Worm (Caenorhabditis elegans) whole organism, midembryonic: ENCODE results near the gene Y38E10A.35.
"Not testable (repeated sequence)": the region's sequence is repeated elsewhere in the genome, so short reads cannot be mapped to it uniquely, and the experiment has no call there.

ENCODE experiments used
- T22C8.4 ChIP-seq: fragments of 200-800 bp; sonication (Bioruptor generic); IDR thresholded peaks from 2 replicates; pipeline ENCODE4 v1.3.6; 2022; ENCODE audit warnings: missing genetic modification characterization, missing compliant biosample characterization
- cog-1 ChIP-seq: sonication (generic microtip); optimal IDR thresholded peaks from 2 replicates; lab custom pipeline; 2016; ENCODE audit warnings: missing genetic modification characterization, missing compliant biosample characterization
- flt-1 ChIP-seq: fragments of 200-800 bp; sonication (Bioruptor generic); IDR thresholded peaks from 2 replicates; pipeline ENCODE4 v1.3.6; 2022; ENCODE audit warnings: missing genetic modification characterization, missing compliant biosample characterization
- klf-2 ChIP-seq: fragments of 200-800 bp; sonication (Bioruptor generic); conservative IDR thresholded peaks from 2 replicates; pipeline ENCODE4 v1.3.6; 2022; ENCODE audit warnings: missing genetic modification reagents, missing genetic modification characterization, missing compliant biosample characterization
- med-1 ChIP-seq: sonication (generic microtip); optimal IDR thresholded peaks from 2 replicates; lab custom pipeline; 2017; ENCODE audit warnings: missing genetic modification characterization, mild to moderate bottlenecking, missing compliant biosample characterization, antibody characterized with exemption, missing genetic modification reagents; ENCODE audit not compliant: insufficient read depth
- ref-1 ChIP-seq: fragments of 200-800 bp; sonication (Bioruptor generic); conservative IDR thresholded peaks from 2 replicates; pipeline ENCODE4 v1.3.6; 2022; ENCODE audit warnings: missing genetic modification reagents, missing genetic modification characterization, missing compliant biosample characterization
- tab-1 ChIP-seq: fragments of 200-800 bp; sonication (Bioruptor generic); IDR thresholded peaks from 2 replicates; pipeline ENCODE4 v1.3.6; 2022; ENCODE audit warnings: missing genetic modification characterization, missing compliant biosample characterization
- ztf-23 ChIP-seq: fragments of 200-800 bp; sonication (Bioruptor generic); IDR thresholded peaks from 2 replicates; pipeline ENCODE4 v1.3.6; 2022; ENCODE audit warnings: missing genetic modification reagents, missing genetic modification characterization, missing compliant biosample characterization
- ztf-29 ChIP-seq: fragments of 200-800 bp; sonication (Bioruptor generic); IDR thresholded peaks from 2 replicates; pipeline ENCODE4 v1.3.6; 2022; ENCODE audit warnings: missing genetic modification reagents, missing genetic modification characterization, missing compliant biosample characterization

The Y38E10A.35 gene

ce11 chrII:12560210-12560609, 12.4 kb downstream of the Y38E10A.35 start, which contains the start of gene F49C5.12:
TSS of gene F49C5.12 (minus strand) at chrII:12560310.
- no peak for TF ChIP-seq T22C8.4 (GFP tag; lab: Robert Waterston, UW)
- TF ChIP-seq cog-1 = no peak
- no peak for TF ChIP-seq ref-1 (GFP tag; lab: Robert Waterston, UW)
- TF ChIP-seq ztf-23 (GFP tag; lab: Robert Waterston, UW) = no peak
- no peak for TF ChIP-seq ztf-29 (GFP tag; lab: Robert Waterston, UW)
- no peak for TF ChIP-seq klf-2 (GFP tag; lab: Robert Waterston, UW)
- TF ChIP-seq med-1 (GFP tag; lab: Kevin White, UChicago) = no peak

ce11 chrII:12555579-12555978, 17.1 kb downstream of the Y38E10A.35 start, which contains the start of gene F49C5.11:
TSS of gene F49C5.11 (plus strand) at chrII:12555879.
- no peak for TF ChIP-seq med-1 (GFP tag; lab: Kevin White, UChicago)
- TF ChIP-seq ztf-29 (GFP tag; lab: Robert Waterston, UW) = no peak
- no peak for TF ChIP-seq cog-1
- TF ChIP-seq T22C8.4 (GFP tag; lab: Robert Waterston, UW) = no peak
- no peak for TF ChIP-seq flt-1 (GFP tag; lab: Robert Waterston, UW)

DNA sequence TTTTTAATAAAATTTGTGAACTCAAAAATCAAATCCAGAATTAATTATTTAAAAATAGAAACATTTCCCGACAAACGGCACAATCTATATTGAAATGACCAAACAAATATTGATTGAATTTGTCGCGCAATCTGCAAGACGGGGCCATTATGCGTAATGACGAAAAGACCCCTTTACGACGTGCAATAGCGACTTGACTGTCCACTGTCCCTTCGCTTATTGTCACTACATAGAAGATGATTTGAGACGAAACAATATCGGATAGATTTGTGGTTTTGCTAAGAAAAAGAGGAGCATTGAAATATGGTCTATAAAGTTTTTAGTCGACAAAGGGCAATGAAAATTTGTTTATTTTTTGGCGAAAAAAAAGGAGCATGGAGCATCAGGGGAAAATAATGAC, 21.7 kb downstream of the Y38E10A.35 start:
- TF ChIP-seq cog-1 (no peak), T22C8.4 (GFP tag; lab: Robert Waterston, UW) (no peak), tab-1 (no peak), ref-1 (GFP tag; lab: Robert Waterston, UW) (no peak), med-1 (GFP tag; lab: Kevin White, UChicago) (no peak)

DNA sequence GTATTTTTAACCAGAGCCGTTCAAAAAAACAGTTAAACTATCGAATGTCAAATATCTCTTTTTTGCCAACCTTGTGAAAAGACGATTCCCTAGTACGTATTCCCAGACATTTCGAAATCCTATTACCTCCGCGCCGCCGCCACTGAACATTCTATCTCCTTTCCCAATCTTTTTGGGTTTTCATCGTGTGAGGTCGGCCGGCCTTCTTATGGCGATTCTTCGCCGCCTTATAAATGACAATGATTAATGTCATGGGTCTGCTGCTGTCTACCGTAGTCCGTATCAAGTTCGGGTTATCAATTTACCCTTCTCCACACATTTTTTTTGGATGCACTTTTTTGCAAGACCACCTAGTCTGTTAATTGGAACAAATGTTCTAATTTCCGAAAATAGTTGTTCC, 23.0 kb downstream of the Y38E10A.35 start:
- TF ChIP-seq T22C8.4 (GFP tag; lab: Robert Waterston, UW) = no peak
- TF ChIP-seq ztf-29 (GFP tag; lab: Robert Waterston, UW) = no peak

DNA sequence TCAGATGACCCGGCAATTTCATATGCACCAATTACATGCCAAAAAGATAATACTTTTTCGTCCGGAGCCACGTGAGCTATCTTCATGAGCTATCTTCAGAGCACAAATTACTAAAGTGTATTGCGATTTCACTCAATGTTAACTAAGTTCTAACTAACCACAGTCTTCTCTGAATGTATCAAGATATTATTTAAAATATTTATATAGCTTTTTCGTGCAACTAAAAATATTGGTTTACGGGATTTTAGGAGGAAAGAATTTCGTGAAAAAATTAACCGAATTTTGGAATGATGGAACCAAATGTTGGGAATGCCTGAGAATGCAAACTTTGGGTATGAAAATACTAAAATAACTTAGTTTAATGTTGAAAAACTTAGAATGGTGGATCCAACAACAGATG, 25.1 kb downstream of the Y38E10A.35 start, which contains the start of gene F49C5.16:
Gene F49C5.16 (plus strand): TSS at position 301 of the 400 bp plus-strand sequence.
- no peak for TF ChIP-seq cog-1
- TF ChIP-seq ztf-23 (GFP tag; lab: Robert Waterston, UW) = no peak
- no peak for TF ChIP-seq med-1 (GFP tag; lab: Kevin White, UChicago)
- no peak for TF ChIP-seq flt-1 (GFP tag; lab: Robert Waterston, UW)
- no peak for TF ChIP-seq tab-1
- no peak for TF ChIP-seq klf-2 (GFP tag; lab: Robert Waterston, UW)
- TF ChIP-seq T22C8.4 (GFP tag; lab: Robert Waterston, UW) = no peak
- TF ChIP-seq ref-1 (GFP tag; lab: Robert Waterston, UW) = no peak
- TF ChIP-seq ztf-29 (GFP tag; lab: Robert Waterston, UW) = no peak

ce11 chrII:12546413-12546812, 26.2 kb downstream of the Y38E10A.35 start, which contains the start of the genes F49C5.5 and F49C5.10:
TSS of gene F49C5.5 (minus strand) at chrII:12546513.
TSS of gene F49C5.10 (plus strand) at chrII:12546756.
- TF ChIP-seq med-1 (GFP tag; lab: Kevin White, UChicago) = no peak
- no peak for TF ChIP-seq flt-1 (GFP tag; lab: Robert Waterston, UW)
- no peak for TF ChIP-seq cog-1
- no peak for TF ChIP-seq T22C8.4 (GFP tag; lab: Robert Waterston, UW)

DNA sequence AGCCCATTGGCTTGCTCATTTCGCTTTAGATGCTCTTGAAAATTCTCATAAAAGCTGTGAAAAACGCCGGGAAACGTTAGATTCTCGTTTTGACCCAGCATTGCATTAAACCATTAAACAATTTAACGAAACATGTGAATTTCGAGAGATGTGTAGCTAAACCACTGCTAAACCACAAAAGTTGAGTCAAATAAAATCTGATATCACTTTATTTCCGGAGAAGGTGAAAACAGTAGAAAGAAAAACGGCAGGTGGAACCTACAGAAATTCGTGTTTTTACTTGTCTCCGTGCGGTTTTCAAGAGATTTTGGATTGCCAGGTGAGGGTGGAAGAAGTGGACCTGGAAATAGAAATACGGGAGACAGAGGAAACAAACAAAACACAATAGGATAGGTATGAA, 28.1 kb downstream of the Y38E10A.35 start, which contains the start of gene F49C5.9:
Gene F49C5.9 (minus strand): TSS at position 101 of the 400 bp plus-strand sequence.
- TF ChIP-seq med-1 (GFP tag; lab: Kevin White, UChicago) = no peak
- TF ChIP-seq T22C8.4 (GFP tag; lab: Robert Waterston, UW) = no peak
- no peak for TF ChIP-seq ztf-23 (GFP tag; lab: Robert Waterston, UW)
- no peak for TF ChIP-seq ztf-29 (GFP tag; lab: Robert Waterston, UW)
- no peak for TF ChIP-seq tab-1

ce11 chrII:12542594-12542997, 30.1 kb downstream of the Y38E10A.35 start:
- TF ChIP-seq tab-1 (no peak), ztf-23 (GFP tag; lab: Robert Waterston, UW) (no peak), ref-1 (GFP tag; lab: Robert Waterston, UW) (no peak), klf-2 (GFP tag; lab: Robert Waterston, UW) (no peak), ztf-29 (GFP tag; lab: Robert Waterston, UW) (no peak), flt-1 (GFP tag; lab: Robert Waterston, UW) (no peak), cog-1 (no peak), T22C8.4 (GFP tag; lab: Robert Waterston, UW) (no peak), med-1 (GFP tag; lab: Kevin White, UChicago) (no peak)

ce11 chrII:12539395-12539794, 33.3 kb downstream of the Y38E10A.35 start:
- no peak for TF ChIP-seq med-1 (GFP tag; lab: Kevin White, UChicago)
- TF ChIP-seq cog-1 = no peak
- TF ChIP-seq T22C8.4 (GFP tag; lab: Robert Waterston, UW) = no peak
- TF ChIP-seq flt-1 (GFP tag; lab: Robert Waterston, UW) = no peak
- TF ChIP-seq ztf-29 (GFP tag; lab: Robert Waterston, UW) = no peak

- not testable (repeated sequence) for TF ChIP-seq klf-2 (GFP tag; lab: Robert Waterston, UW); ref-1 (GFP tag; lab: Robert Waterston, UW); cog-1
Measured at ce11 chrII:12536203-12536602, 36.5 kb downstream of the Y38E10A.35 start, which contains the start of gene F49C5.3. TSS of gene F49C5.3 (plus strand) at chrII:12536503.
